Worm (Caenorhabditis elegans): ENCODE results near the gene K11D12.6.
"Not testable (repeated sequence)": the region's sequence is repeated elsewhere in the genome, so short reads cannot be mapped to it uniquely, and the experiment has no call there.

The K11D12.6 gene

DNA sequence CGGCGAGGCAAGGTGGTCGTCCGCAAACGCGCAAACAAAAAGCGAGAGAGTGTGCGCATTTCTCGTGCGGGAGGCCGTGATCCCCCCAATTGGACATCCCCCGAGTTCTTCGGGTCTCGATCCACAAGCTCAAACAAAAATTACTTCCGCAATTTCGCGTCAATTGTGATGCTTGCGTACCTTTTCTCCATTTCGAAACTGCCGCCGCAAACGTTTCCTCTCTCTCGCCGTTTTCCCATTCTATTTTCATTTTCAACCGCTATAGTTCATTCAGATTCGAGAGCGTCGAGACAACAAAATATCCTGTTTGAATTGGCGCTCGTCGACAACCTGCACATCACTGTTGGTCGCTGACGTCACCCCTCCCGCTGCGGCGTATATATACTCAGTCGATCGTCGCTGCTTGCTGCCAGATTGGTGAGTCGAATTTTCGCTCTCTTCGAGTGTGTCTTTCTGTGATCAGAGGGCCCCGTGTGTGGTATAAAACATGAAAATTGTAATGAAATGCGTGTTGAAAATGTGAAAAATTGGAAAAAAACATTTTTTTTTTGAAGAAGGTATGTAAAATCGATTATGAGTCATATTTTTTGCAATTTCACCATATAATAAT is 14.5 kb upstream of the K11D12.6 start, which contains the start of the genes pqn-51 and K11D12.14 (continued):
- TF ChIP-seq sma-3 (GFP tag; optimal IDR thresholded peaks at IDR 0.05) (peak; percentile 95), elt-3 (tag; optimal IDR thresholded peaks at IDR 0.05) (no peak), nhr-25 (tag; optimal IDR thresholded peaks at IDR 0.05) (peak; percentile 90), lsy-2 (tag; optimal IDR thresholded peaks at IDR 0.05) (peak; percentile 79 to 93), unc-39 (tag; optimal IDR thresholded peaks at IDR 0.05) (no peak), gmeb-1 (tag; optimal IDR thresholded peaks at IDR 0.05) (peak; percentile 92), alr-1 (tag; optimal IDR thresholded peaks at IDR 0.05) (no peak), ztf-4 (tag; optimal IDR thresholded peaks at IDR 0.05) (peak; percentile 89), mbf-1 (tag; optimal IDR thresholded peaks at IDR 0.05) (no peak), ama-1 (optimal IDR thresholded peaks at IDR 0.05) (peak; percentile 98), ztf-1 (GFP tag; conservative IDR thresholded peaks at IDR 0.05) (no peak), mdl-1 (tag; optimal IDR thresholded peaks at IDR 0.05) (peak in 1 of 2 experiments; percentile 59), zag-1 (tag; optimal IDR thresholded peaks at IDR 0.05) (peak; percentile 68), fos-1 (tag; optimal IDR thresholded peaks at IDR 0.05) (peak; percentile 92), nhr-77 (tag; optimal IDR thresholded peaks at IDR 0.05) (no peak), crh-2 (tag; optimal IDR thresholded peaks at IDR 0.05) (peak; percentile 95), lin-39 (tag; optimal IDR thresholded peaks at IDR 0.05) (no peak), aly-2 (tag; optimal IDR thresholded peaks at IDR 0.05) (no peak)

DNA sequence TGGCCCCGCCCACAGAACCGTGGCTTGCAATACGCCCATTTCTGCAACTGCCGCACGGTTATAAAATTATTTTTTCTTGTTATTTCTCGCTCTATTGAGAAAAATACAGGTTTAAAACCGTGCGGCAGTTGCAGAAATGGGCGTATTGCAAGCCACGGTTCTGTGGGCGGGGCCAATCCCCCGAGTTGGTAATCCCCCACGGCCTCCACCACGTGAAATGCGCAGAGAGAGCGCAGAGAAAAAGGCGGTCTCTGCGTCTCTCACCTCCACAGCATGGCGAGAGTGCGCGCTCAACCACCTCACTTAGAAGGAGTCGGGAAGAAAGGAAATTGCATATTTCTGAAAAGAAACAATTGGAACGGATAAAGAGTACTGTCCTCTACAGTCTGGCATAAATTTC is 12.3 kb upstream of the K11D12.6 start:
- peak; percentile 33 for TF ChIP-seq sma-9 (GFP tag; optimal IDR thresholded peaks at IDR 0.05)
- TF ChIP-seq sma-9 (tag; optimal IDR thresholded peaks at IDR 0.05) = not testable (repeated sequence)

DNA sequence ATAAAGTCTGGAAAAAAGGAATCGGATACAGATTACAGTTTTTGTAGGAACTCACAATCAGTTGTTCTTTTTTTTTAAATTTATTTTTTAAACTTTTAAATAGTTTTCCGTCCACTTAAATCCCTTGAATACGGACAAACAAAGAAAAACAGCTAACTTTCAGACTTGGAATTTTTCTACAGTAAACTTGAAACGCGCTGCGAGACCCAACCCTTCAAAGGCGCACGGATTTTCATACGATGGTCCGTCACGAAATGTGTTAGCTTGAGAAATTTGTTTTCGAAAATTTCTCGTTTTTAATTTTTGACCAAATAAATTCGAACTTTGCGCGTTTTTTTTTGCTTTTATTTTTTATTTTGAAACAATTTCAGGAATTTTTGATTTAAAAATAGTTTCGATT is 11.6 kb upstream of the K11D12.6 start:
- TF ChIP-seq gmeb-1 (tag; optimal IDR thresholded peaks at IDR 0.05) (no peak), sma-9 (GFP tag; optimal IDR thresholded peaks at IDR 0.05) (no peak), sma-9 (tag; optimal IDR thresholded peaks at IDR 0.05) (no peak), nhr-129 (tag; optimal IDR thresholded peaks at IDR 0.05) (no peak), egl-27 (tag; optimal IDR thresholded peaks at IDR 0.05) (no peak), lin-11 (tag; optimal IDR thresholded peaks at IDR 0.05) (no peak), fos-1 (tag; optimal IDR thresholded peaks at IDR 0.05) (no peak), ama-1 (optimal IDR thresholded peaks at IDR 0.05) (no peak), nhr-237 (tag; optimal IDR thresholded peaks at IDR 0.05) (no peak), unc-55 (GFP tag; optimal IDR thresholded peaks at IDR 0.05) (no peak), unc-62 (GFP tag; optimal IDR thresholded peaks at IDR 0.05) (no peak), sem-4 (tag; optimal IDR thresholded peaks at IDR 0.05) (no peak)

DNA sequence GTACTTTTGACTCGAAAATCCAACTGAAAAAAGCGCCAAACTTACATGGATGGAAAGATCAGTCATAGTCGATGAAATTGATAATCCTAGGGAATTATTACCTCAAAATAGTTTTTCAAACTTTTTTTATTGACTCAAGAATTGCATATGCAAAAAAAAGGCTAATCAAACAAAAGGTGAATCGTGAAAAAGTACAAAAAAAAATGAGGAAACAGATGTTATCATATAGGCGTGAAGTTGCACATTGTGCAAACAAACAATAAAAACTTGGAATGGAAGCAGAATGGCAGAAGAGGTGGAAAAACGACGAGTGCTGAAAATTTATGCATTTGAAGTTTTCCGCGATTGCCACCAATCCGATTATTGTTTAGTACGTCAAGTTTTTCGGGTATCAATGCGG is 11.1 kb upstream of the K11D12.6 start, which contains the start of gene exc-14:
TSS of gene exc-14 (minus strand) at position 101 of the 400 bp plus-strand sequence.
- TF ChIP-seq ceh-16 (tag; optimal IDR thresholded peaks at IDR 0.05) (no peak), dmd-4 (tag; optimal IDR thresholded peaks at IDR 0.05) (no peak), unc-62 (GFP tag; optimal IDR thresholded peaks at IDR 0.05) (no peak), nhr-11 (tag; optimal IDR thresholded peaks at IDR 0.05) (no peak), nhr-77 (tag; optimal IDR thresholded peaks at IDR 0.05) (no peak), crh-2 (tag; optimal IDR thresholded peaks at IDR 0.05) (no peak), alr-1 (tag; optimal IDR thresholded peaks at IDR 0.05) (no peak), fos-1 (tag; optimal IDR thresholded peaks at IDR 0.05) (no peak), nhr-10 (tag; optimal IDR thresholded peaks at IDR 0.05) (no peak), nhr-21 (tag; optimal IDR thresholded peaks at IDR 0.05) (no peak), gmeb-1 (tag; optimal IDR thresholded peaks at IDR 0.05) (no peak), mbf-1 (tag; optimal IDR thresholded peaks at IDR 0.05) (no peak), nhr-6 (tag; optimal IDR thresholded peaks at IDR 0.05) (no peak), nhr-237 (tag; optimal IDR thresholded peaks at IDR 0.05) (no peak), sma-3 (GFP tag; optimal IDR thresholded peaks at IDR 0.05) (no peak), lin-39 (tag; optimal IDR thresholded peaks at IDR 0.05) (no peak), ceh-82 (tag; optimal IDR thresholded peaks at IDR 0.05) (no peak), elt-1 (tag; optimal IDR thresholded peaks at IDR 0.05) (no peak), sem-4 (tag; optimal IDR thresholded peaks at IDR 0.05) (no peak)

DNA sequence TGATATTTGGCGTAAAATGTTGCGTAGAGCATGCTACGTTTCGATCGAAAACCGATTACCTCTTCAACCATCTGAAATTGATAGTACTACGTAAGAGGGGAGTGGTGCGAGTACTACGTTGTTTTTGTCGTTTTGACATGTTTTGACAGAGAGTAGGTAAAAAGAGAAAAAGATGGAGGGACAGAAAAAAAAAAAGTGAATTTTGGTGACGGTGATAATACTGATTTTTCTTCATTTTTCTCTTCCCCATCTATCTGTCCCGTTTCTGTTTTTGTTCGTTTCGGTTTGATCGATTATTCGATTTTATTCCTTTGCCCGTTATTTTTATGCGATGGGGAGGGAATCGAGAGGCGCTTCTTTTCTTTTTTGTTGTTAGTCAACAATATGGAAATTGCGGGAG is 6.0 kb upstream of the K11D12.6 start, which contains the start of gene K11D12.8:
TSS of gene K11D12.8 (minus strand) at position 77 of the 400 bp plus-strand sequence.
- no peak for TF ChIP-seq ztf-1 (GFP tag; conservative IDR thresholded peaks at IDR 0.05)
- no peak for TF ChIP-seq elt-1 (tag; optimal IDR thresholded peaks at IDR 0.05)
- TF ChIP-seq ceh-16 (tag; optimal IDR thresholded peaks at IDR 0.05) = no peak
- TF ChIP-seq sma-3 (GFP tag; optimal IDR thresholded peaks at IDR 0.05) = no peak
- no peak for TF ChIP-seq sem-4 (tag; optimal IDR thresholded peaks at IDR 0.05)
- TF ChIP-seq nhr-25 (tag; optimal IDR thresholded peaks at IDR 0.05) = no peak
- TF ChIP-seq nhr-10 (tag; optimal IDR thresholded peaks at IDR 0.05) = no peak
- no peak for TF ChIP-seq blmp-1 (tag; optimal IDR thresholded peaks at IDR 0.05; ENCODE audit: insufficient read depth)
- no peak for TF ChIP-seq mab-5 (tag; optimal IDR thresholded peaks at IDR 0.05)
- TF ChIP-seq nhr-6 (tag; optimal IDR thresholded peaks at IDR 0.05) = no peak
- no peak for TF ChIP-seq nhr-11 (tag; optimal IDR thresholded peaks at IDR 0.05)
- no peak for TF ChIP-seq elt-3 (tag; optimal IDR thresholded peaks at IDR 0.05)
- no peak for TF ChIP-seq gmeb-1 (tag; optimal IDR thresholded peaks at IDR 0.05)
- no peak for TF ChIP-seq nhr-21 (tag; optimal IDR thresholded peaks at IDR 0.05)
- no peak for TF ChIP-seq Y55F3AM.14 (GFP tag; optimal IDR thresholded peaks at IDR 0.05)
- TF ChIP-seq nhr-129 (tag; optimal IDR thresholded peaks at IDR 0.05) = no peak
- TF ChIP-seq skn-1 (tag; optimal IDR thresholded peaks at IDR 0.05) = no peak
- TF ChIP-seq mbf-1 (tag; optimal IDR thresholded peaks at IDR 0.05) = no peak

Measured in whole organism, L2 larva.